Fruit fly (Drosophila melanogaster): Measurements from ENCODE around the gene spidey.

The spidey gene

dm6 chrX:7893411-7894122, 15.2 kb upstream of the spidey start, which contains the start of the genes CG45089, ND-MNLL and p115 (continued):
- TF ChIP-seq lola (GFP tag; optimal IDR thresholded peaks at IDR 0.05) (no peak), Mio (GFP tag; optimal IDR thresholded peaks at IDR 0.05) (no peak), pan (optimal IDR thresholded peaks at IDR 0.05) (no peak), N (GFP tag; optimal IDR thresholded peaks at IDR 0.05) (no peak), ey (GFP tag; optimal IDR thresholded peaks at IDR 0.05) (peak; percentile 30), Hnf4 (GFP tag; optimal IDR thresholded peaks at IDR 0.05) (peak; percentile 79), br (GFP tag; optimal IDR thresholded peaks at IDR 0.05) (peak; percentile 40), GATAd (GFP tag; optimal IDR thresholded peaks at IDR 0.05) (peak; percentile 37), foxo (GFP tag; optimal IDR thresholded peaks at IDR 0.05) (peak in 1 of 2 experiments; percentile 79), h (GFP tag; optimal IDR thresholded peaks at IDR 0.05) (peak; percentile 69), HLH106 (tag; optimal IDR thresholded peaks at IDR 0.05) (peak; percentile 78)

dm6 chrX:7900659-7901058, 8.1 kb upstream of the spidey start:
- TF ChIP-seq Dif (GFP tag; optimal IDR thresholded peaks at IDR 0.05; ENCODE audit: partially characterized antibody) (no peak), Rel (GFP tag; optimal IDR thresholded peaks at IDR 0.05) (no peak), Rel (tag; optimal IDR thresholded peaks at IDR 0.05) (peak; percentile 88)

- TF ChIP-seq tai (GFP tag; optimal IDR thresholded peaks at IDR 0.05): no peak
- peak; percentile 33 for TF ChIP-seq GATAd (GFP tag; optimal IDR thresholded peaks at IDR 0.05)
- TF ChIP-seq dmrt93B (GFP tag; optimal IDR thresholded peaks at IDR 0.05): peak; percentile 40
- TF ChIP-seq Sp1 (GFP tag; optimal IDR thresholded peaks at IDR 0.05): peak; percentile 64
- TF ChIP-seq woc (GFP tag; optimal IDR thresholded peaks at IDR 0.05): peak; percentile 63
- TF ChIP-seq Hr78 (GFP tag; optimal IDR thresholded peaks at IDR 0.05): no peak
- peak; percentile 10 for TF ChIP-seq Jra (GFP tag; optimal IDR thresholded peaks at IDR 0.05)
- TF ChIP-seq fru (GFP tag; optimal IDR thresholded peaks at IDR 0.05): peak; percentile 19
- no peak for TF ChIP-seq Vsx2 (GFP tag; optimal IDR thresholded peaks at IDR 0.05; ENCODE audit: partially characterized antibody)
- TF ChIP-seq foxo (GFP tag; optimal IDR thresholded peaks at IDR 0.05): peak in 1 of 2 experiments; percentile 43
- TF ChIP-seq jim (GFP tag; optimal IDR thresholded peaks at IDR 0.05): peak; percentile 57
- TF ChIP-seq Mio (GFP tag; optimal IDR thresholded peaks at IDR 0.05): no peak
- peak; percentile 39 for TF ChIP-seq sv (GFP tag; optimal IDR thresholded peaks at IDR 0.05)
- TF ChIP-seq Hr83 (GFP tag; optimal IDR thresholded peaks at IDR 0.05; ENCODE audit: poor library complexity, severe bottlenecking): peak; percentile 93
- TF ChIP-seq CrebA (GFP tag; optimal IDR thresholded peaks at IDR 0.05; ENCODE audit: borderline replicate concordance): no peak
- no peak for TF ChIP-seq N (GFP tag; optimal IDR thresholded peaks at IDR 0.05)
- TF ChIP-seq CG9705 (GFP tag; optimal IDR thresholded peaks at IDR 0.05): peak; percentile 19
- peak; percentile 48 for TF ChIP-seq br (GFP tag; optimal IDR thresholded peaks at IDR 0.05)
- TF ChIP-seq OdsH (GFP tag; optimal IDR thresholded peaks at IDR 0.05): peak; percentile 19
- TF ChIP-seq Myc (optimal IDR thresholded peaks at IDR 0.05): peak; percentile 47
- no peak for TF ChIP-seq Rel (GFP tag; optimal IDR thresholded peaks at IDR 0.05)
- TF ChIP-seq Rel (tag; optimal IDR thresholded peaks at IDR 0.05): no peak
- TF ChIP-seq ey (GFP tag; optimal IDR thresholded peaks at IDR 0.05): peak; percentile 7
- peak; percentile 44 for TF ChIP-seq dsf (GFP tag; optimal IDR thresholded peaks at IDR 0.05; ENCODE audit: borderline replicate concordance)
- peak; percentile 41 for TF ChIP-seq Dif (GFP tag; optimal IDR thresholded peaks at IDR 0.05; ENCODE audit: partially characterized antibody)
- TF ChIP-seq h (GFP tag; optimal IDR thresholded peaks at IDR 0.05): peak; percentile 38
- peak; percentile 60 for TF ChIP-seq Hnf4 (GFP tag; optimal IDR thresholded peaks at IDR 0.05)
- no peak for TF ChIP-seq lola (GFP tag; optimal IDR thresholded peaks at IDR 0.05)
- TF ChIP-seq Dfd (GFP tag; optimal IDR thresholded peaks at IDR 0.05): no peak
- TF ChIP-seq rgr (GFP tag; optimal IDR thresholded peaks at IDR 0.05): peak; percentile 67
- peak; percentile 7 for TF ChIP-seq sage (GFP tag; optimal IDR thresholded peaks at IDR 0.05)
- no peak for TF ChIP-seq pan (optimal IDR thresholded peaks at IDR 0.05)
- TF ChIP-seq HLH106 (tag; optimal IDR thresholded peaks at IDR 0.05): peak; percentile 43
- TF ChIP-seq CG32264 (GFP tag; optimal IDR thresholded peaks at IDR 0.05): no peak
- TF ChIP-seq Abd-B (GFP tag; optimal IDR thresholded peaks at IDR 0.05): no peak
- no peak for TF ChIP-seq usp (GFP tag; optimal IDR thresholded peaks at IDR 0.05)
- TF ChIP-seq brk (GFP tag; optimal IDR thresholded peaks at IDR 0.05): peak; percentile 45
- peak in 1 of 2 experiments; percentile 6 for TF ChIP-seq dl (GFP tag; optimal IDR thresholded peaks at IDR 0.05; ENCODE audit: insufficient read depth in 1 of 2, partially characterized antibody in 2 of 2)
- peak; percentile 31 for TF ChIP-seq psq (GFP tag; optimal IDR thresholded peaks at IDR 0.05)
These were observed 7.3 kb upstream of the spidey start, which contains the start of the genes RpS6 and bys for dm6 chrX:7901153-7902038. Gene RpS6 (minus strand): TSS chrX:7901331. Gene bys (plus strand): TSS chrX:7901880.

All from whole organism, wandering third instar larva.